Worm (Caenorhabditis elegans): ENCODE measurements around the gene ncx-6.
A peak's percentile ranks its signal among the peaks of the same experiment; 100 is the strongest.

- no peak for TF ChIP-seq sea-2 (GFP tag; optimal IDR thresholded peaks at IDR 0.05)
- no peak for TF ChIP-seq R02D3.7 (tag; optimal IDR thresholded peaks at IDR 0.05)
- no peak for TF ChIP-seq ama-1 (optimal IDR thresholded peaks at IDR 0.05)
- no peak for TF ChIP-seq ceh-9 (tag; optimal IDR thresholded peaks at IDR 0.05)
- TF ChIP-seq nhr-11 (tag; optimal IDR thresholded peaks at IDR 0.05) = no peak
- peak; percentile 61 for TF ChIP-seq nhr-43 (tag; optimal IDR thresholded peaks at IDR 0.05; ENCODE audit: poor library complexity, severe bottlenecking)
- TF ChIP-seq elt-2 (tag; optimal IDR thresholded peaks at IDR 0.05) = no peak
- TF ChIP-seq skn-1 (tag; optimal IDR thresholded peaks at IDR 0.05) = no peak
- TF ChIP-seq fkh-10 (GFP tag; optimal IDR thresholded peaks at IDR 0.05) = no peak
- no peak for TF ChIP-seq nhr-28 (tag; optimal IDR thresholded peaks at IDR 0.05)
- TF ChIP-seq zag-1 (tag; optimal IDR thresholded peaks at IDR 0.05) = no peak
- TF ChIP-seq pha-4 (tag; optimal IDR thresholded peaks at IDR 0.05) = no peak
- TF ChIP-seq ztf-11 (tag; optimal IDR thresholded peaks at IDR 0.05) = no peak
Observed at ce11 chrIII:9661119-9661518, 52.6 kb downstream of the ncx-6 start.

Measured in whole organism, L3 larva.